Worm (Caenorhabditis elegans) whole organism, mixed stage, embryonic: ENCODE data around the gene F09F9.2.

Experiments used
- M03D4.4 ChIP-seq: sonication (generic microtip); optimal IDR thresholded peaks from 2 replicates; lab custom pipeline; 2017; ENCODE audit warnings: mild to moderate bottlenecking, missing genetic modification characterization, missing compliant biosample characterization
- ceh-39 ChIP-seq: fragments of 150-350 bp; optimal IDR thresholded peaks from 2 replicates; lab custom pipeline; 2014; ENCODE audit warnings: missing biosample characterization, missing genetic modification characterization
- ceh-83 ChIP-seq: fragments of 200-800 bp; sonication (Bioruptor generic); optimal IDR thresholded peaks from 2 replicates; lab custom pipeline; 2018; ENCODE audit warnings: mild to moderate bottlenecking, missing genetic modification characterization, missing compliant biosample characterization
- ces-1 ChIP-seq: fragments of 150-350 bp; optimal IDR thresholded peaks from 2 replicates; lab custom pipeline; 2014; ENCODE audit warnings: missing biosample characterization, missing genetic modification reagents, missing genetic modification characterization
- cnd-1 ChIP-seq: fragments of 200-800 bp; sonication (Bioruptor generic); optimal IDR thresholded peaks from 2 replicates; lab custom pipeline; 2018; ENCODE audit warnings: mild to moderate bottlenecking, missing genetic modification characterization, missing compliant biosample characterization
- elt-1 ChIP-seq: sonication (generic microtip); optimal IDR thresholded peaks from 2 replicates; lab custom pipeline; 2017; ENCODE audit warnings: missing genetic modification characterization, mild to moderate bottlenecking, missing compliant biosample characterization, antibody characterized with exemption, moderate library complexity, borderline replicate concordance; ENCODE audit not compliant: insufficient read depth
- flh-1 ChIP-seq: fragments of 200-800 bp; sonication (Bioruptor generic); optimal IDR thresholded peaks from 2 replicates; lab custom pipeline; 2018; ENCODE audit warnings: mild to moderate bottlenecking, missing genetic modification characterization, moderate library complexity, missing compliant biosample characterization
- ham-2 ChIP-seq: fragments of 200-800 bp; sonication (Bioruptor generic); optimal IDR thresholded peaks from 2 replicates; lab custom pipeline; 2018; ENCODE audit warnings: mild to moderate bottlenecking, missing genetic modification characterization, missing compliant biosample characterization
- hlh-1 ChIP-seq: fragments of 150-350 bp; optimal IDR thresholded peaks from 2 replicates; lab custom pipeline; 2014; ENCODE audit warnings: missing biosample characterization, missing genetic modification reagents, missing genetic modification characterization
- lin-32 ChIP-seq: fragments of 200-800 bp; sonication (Bioruptor generic); optimal IDR thresholded peaks from 2 replicates; lab custom pipeline; 2018; ENCODE audit warnings: mild to moderate bottlenecking, missing genetic modification characterization, missing compliant biosample characterization
- lsy-2 ChIP-seq: fragments of 150-350 bp; optimal IDR thresholded peaks from 2 replicates; lab custom pipeline; 2014; ENCODE audit warnings: missing biosample characterization, missing genetic modification characterization
- mab-5 ChIP-seq: fragments of 150-350 bp; optimal IDR thresholded peaks from 2 replicates; lab custom pipeline; 2014; ENCODE audit warnings: missing biosample characterization, missing genetic modification characterization
- mep-1 ChIP-seq: fragments of 150-350 bp; optimal IDR thresholded peaks from 2 replicates; lab custom pipeline; 2017; ENCODE audit warnings: missing biosample characterization, missing genetic modification reagents, missing genetic modification characterization, inconsistent platforms
- mls-2 ChIP-seq: sonication (generic microtip); optimal IDR thresholded peaks from 2 replicates; lab custom pipeline; 2016; ENCODE audit warnings: mild to moderate bottlenecking, missing genetic modification characterization, moderate library complexity, missing compliant biosample characterization
- nhr-12 ChIP-seq: fragments of 150-350 bp; optimal IDR thresholded peaks from 2 replicates; lab custom pipeline; 2014; ENCODE audit warnings: missing biosample characterization, missing genetic modification characterization
- nhr-2 ChIP-seq: fragments of 150-350 bp; optimal IDR thresholded peaks from 2 replicates; lab custom pipeline; 2014; ENCODE audit warnings: missing biosample characterization, missing genetic modification characterization
- nhr-237 ChIP-seq: fragments of 150-350 bp; optimal IDR thresholded peaks from 2 replicates; lab custom pipeline; 2014; ENCODE audit warnings: missing biosample characterization, missing genetic modification characterization
- nhr-28 ChIP-seq: fragments of 150-350 bp; optimal IDR thresholded peaks from 2 replicates; lab custom pipeline; 2014; ENCODE audit warnings: missing biosample characterization, missing genetic modification characterization
- nhr-76 ChIP-seq: sonication (generic microtip); optimal IDR thresholded peaks from 2 replicates; lab custom pipeline; 2017; ENCODE audit warnings: missing biosample characterization, missing genetic modification characterization
- pha-4 ChIP-seq: fragments of 150-350 bp; optimal IDR thresholded peaks from 2 replicates; lab custom pipeline; 2018; ENCODE audit warnings: missing biosample characterization, missing genetic modification reagents, missing genetic modification characterization
- snpc-4 ChIP-seq: fragments of 150-350 bp; optimal IDR thresholded peaks from 2 replicates; lab custom pipeline; 2014; ENCODE audit warnings: missing biosample characterization, missing genetic modification characterization
- sptf-1 ChIP-seq: sonication (generic microtip); optimal IDR thresholded peaks from 2 replicates; lab custom pipeline; 2017; ENCODE audit warnings: mild to moderate bottlenecking, missing genetic modification characterization, moderate library complexity, missing compliant biosample characterization
- tbx-8 ChIP-seq: fragments of 200-800 bp; sonication (Bioruptor generic); optimal IDR thresholded peaks from 2 replicates; lab custom pipeline; 2018; ENCODE audit warnings: mild to moderate bottlenecking, missing genetic modification characterization, moderate library complexity, missing compliant biosample characterization
- unc-120 ChIP-seq: sonication (generic microtip); optimal IDR thresholded peaks from 2 replicates; lab custom pipeline; 2017; ENCODE audit warnings: missing genetic modification characterization, missing compliant biosample characterization; ENCODE audit not compliant: poor library complexity, severe bottlenecking
- unc-39 ChIP-seq: fragments of 150-350 bp; optimal IDR thresholded peaks from 2 replicates; lab custom pipeline; 2014; ENCODE audit warnings: missing biosample characterization, missing genetic modification characterization
- unc-62 ChIP-seq: fragments of 150-350 bp; optimal IDR thresholded peaks from 2 replicates; lab custom pipeline; 2014; ENCODE audit warnings: missing biosample characterization, missing genetic modification reagents, missing genetic modification characterization
- zip-8 ChIP-seq: fragments of 150-350 bp; optimal IDR thresholded peaks from 2 replicates; lab custom pipeline; 2014; ENCODE audit warnings: missing biosample characterization, missing genetic modification characterization

F09F9.2 gene

ce11 chrX:4128684-4129083 is 17.4 kb upstream of the F09F9.2 start:
- no peak for TF ChIP-seq sptf-1 (tag; lab: Kevin White, UChicago)
- TF ChIP-seq ces-1: peak; percentile 86

DNA sequence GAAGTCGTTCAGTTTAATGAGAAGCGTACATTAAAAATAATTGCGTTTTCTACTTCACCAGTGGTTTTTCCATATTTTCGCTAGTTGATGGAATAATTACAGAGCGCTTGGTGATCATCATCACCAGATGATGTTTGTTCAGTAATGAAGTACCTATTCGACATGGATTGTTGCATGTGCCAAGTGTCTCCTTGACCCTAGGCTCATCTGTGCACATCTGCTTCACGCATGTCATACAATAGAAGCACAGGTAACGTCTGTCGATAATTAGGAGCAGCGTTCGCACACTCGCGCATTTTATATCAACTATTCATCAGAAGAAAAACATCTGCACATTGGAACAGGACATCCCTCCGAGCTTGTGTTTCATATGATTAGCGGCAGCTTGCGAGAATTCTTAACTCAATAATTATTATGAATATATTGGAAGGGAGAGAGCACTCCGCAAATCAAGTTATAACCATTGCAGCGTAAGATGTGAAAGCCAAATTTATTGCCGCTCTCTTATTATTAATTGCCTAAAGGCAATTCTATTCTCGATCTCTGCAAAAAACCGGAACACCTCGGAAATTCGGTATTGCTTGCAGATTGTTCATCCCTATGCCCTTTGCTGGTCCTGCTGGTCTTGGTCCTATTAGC is 14.0 kb upstream of the F09F9.2 start:
- peak; percentile 60 for TF ChIP-seq cnd-1 (tag; lab: Kevin White, UChicago)
- peak; percentile 99 for TF ChIP-seq ces-1
- no peak for TF ChIP-seq unc-120 (tag; lab: Kevin White, UChicago)
- TF ChIP-seq lin-32 (GFP tag; lab: Kevin White, UChicago): peak; percentile 54
- no peak for TF ChIP-seq M03D4.4
- peak; percentile 61 for TF ChIP-seq nhr-2 (tag; lab: Kevin White, UChicago)
- no peak for TF ChIP-seq pha-4 (tag; lab: Kevin White, UChicago)

ce11 chrX:4123368-4123767 is 12.1 kb upstream of the F09F9.2 start:
- TF ChIP-seq unc-62 (GFP tag; lab: Kevin White, UChicago) (peak; percentile 26), ceh-39 (tag; lab: Kevin White, UChicago) (no peak), ces-1 (peak; percentile 83), nhr-2 (tag; lab: Kevin White, UChicago) (no peak)

DNA sequence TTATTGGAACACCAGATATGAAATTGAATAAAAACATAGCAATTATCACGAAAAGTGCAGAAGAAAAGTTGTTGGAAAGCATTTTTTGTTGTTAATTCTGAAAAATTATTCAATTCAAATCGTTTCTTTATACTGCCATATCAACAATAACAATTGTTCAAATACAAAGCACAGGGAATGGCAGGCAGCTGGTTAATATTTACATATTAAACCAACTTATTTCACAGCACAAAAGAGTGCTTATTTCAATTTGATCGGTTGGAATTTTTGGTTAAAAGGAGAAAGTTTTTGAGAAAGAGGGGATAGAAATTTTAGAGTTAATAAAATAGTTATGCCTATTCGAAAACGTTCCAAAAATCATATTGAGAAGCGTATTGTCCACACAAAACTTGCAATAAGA is 9.7 kb upstream of the F09F9.2 start, which contains the start of gene F09F9.3:
Gene F09F9.3, minus strand, starts transcription at position 101 of the 400 bp plus-strand sequence.
- TF ChIP-seq snpc-4 (tag; lab: Kevin White, UChicago): no peak
- no peak for TF ChIP-seq nhr-237 (tag; lab: Kevin White, UChicago)

DNA sequence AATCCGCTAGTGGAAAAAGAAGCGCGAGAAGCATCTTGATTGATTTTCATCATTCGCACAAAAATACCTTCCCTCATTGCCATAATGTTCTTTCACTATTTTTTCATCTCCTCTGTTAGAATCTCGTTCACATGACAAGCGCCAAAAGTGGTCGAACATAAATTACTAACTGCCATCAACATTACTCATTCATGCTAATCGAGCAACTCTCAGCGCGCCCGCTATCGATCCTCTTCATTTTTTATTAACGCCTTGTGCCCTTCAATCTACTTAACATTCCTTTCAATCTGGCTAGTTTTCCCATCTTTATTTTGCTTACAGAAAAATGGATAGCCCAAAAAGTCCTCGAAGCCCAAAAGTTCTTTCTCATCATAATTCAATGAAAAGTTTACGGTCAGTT is 6.4 kb upstream of the F09F9.2 start, which contains the start of gene F09F9.5:
Gene F09F9.5, plus strand, starts transcription at position 301 of the 400 bp plus-strand sequence.
- TF ChIP-seq mep-1 (tag; lab: Kevin White, UChicago): no peak
- TF ChIP-seq ceh-83 (GFP tag; lab: Kevin White, UChicago): no peak
- TF ChIP-seq unc-39 (tag; lab: Kevin White, UChicago): no peak
- no peak for TF ChIP-seq nhr-76 (tag; lab: Kevin White, UChicago)
- no peak for TF ChIP-seq lsy-2 (tag; lab: Kevin White, UChicago)
- TF ChIP-seq tbx-8 (GFP tag; lab: Kevin White, UChicago): no peak
- no peak for TF ChIP-seq elt-1
- no peak for TF ChIP-seq hlh-1 (tag; lab: Kevin White, UChicago)
- no peak for TF ChIP-seq flh-1 (GFP tag; lab: Kevin White, UChicago)
- no peak for TF ChIP-seq zip-8
- no peak for TF ChIP-seq nhr-28
- no peak for TF ChIP-seq pha-4 (tag; lab: Kevin White, UChicago)
- no peak for TF ChIP-seq snpc-4 (tag; lab: Kevin White, UChicago)
- TF ChIP-seq mab-5 (tag; lab: Kevin White, UChicago): no peak
- TF ChIP-seq nhr-12 (tag; lab: Kevin White, UChicago): no peak
- no peak for TF ChIP-seq ham-2
- TF ChIP-seq unc-120 (tag; lab: Kevin White, UChicago): no peak

ce11 chrX:4115026-4115425 is 3.8 kb upstream of the F09F9.2 start, which contains the start of gene F09F9.1:
Gene F09F9.1, plus strand, starts transcription at chrX:4115326.
- no peak for TF ChIP-seq tbx-8 (GFP tag; lab: Kevin White, UChicago)
- no peak for TF ChIP-seq zip-8
- no peak for TF ChIP-seq lin-32 (GFP tag; lab: Kevin White, UChicago)
- no peak for TF ChIP-seq snpc-4 (tag; lab: Kevin White, UChicago)
- TF ChIP-seq nhr-28: no peak
- TF ChIP-seq mls-2 (tag; lab: Kevin White, UChicago): no peak
- no peak for TF ChIP-seq cnd-1 (tag; lab: Kevin White, UChicago)

DNA sequence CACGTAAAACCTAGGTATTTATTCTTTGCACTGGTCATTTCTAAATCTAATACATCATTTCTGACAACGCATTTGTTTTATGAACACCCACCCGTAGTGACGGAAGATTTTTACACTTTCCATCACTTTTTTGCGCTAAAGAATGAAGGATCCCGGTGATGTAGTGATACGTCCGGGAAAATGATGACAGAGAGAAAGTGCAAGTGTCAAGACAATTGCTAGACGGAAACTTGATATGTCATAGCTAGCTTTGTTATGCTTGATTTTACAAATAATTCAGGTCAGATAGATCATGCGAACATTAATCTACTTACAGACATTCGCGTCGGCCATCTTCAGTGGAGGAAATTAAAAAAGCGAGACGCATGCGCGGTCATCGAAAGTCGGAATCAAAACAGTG is 1.3 kb downstream of the F09F9.2 start:
- TF ChIP-seq cnd-1 (tag; lab: Kevin White, UChicago) (no peak), unc-62 (GFP tag; lab: Kevin White, UChicago) (peak; percentile 81), tbx-8 (GFP tag; lab: Kevin White, UChicago) (no peak), hlh-1 (tag; lab: Kevin White, UChicago) (peak; percentile 74), M03D4.4 (no peak)
- TF ChIP-seq, all 35 proteins: peak for 2
